Fruit fly (Drosophila melanogaster): Measurements from ENCODE around the gene CG10445.

The CG10445 gene

dm6 chr3R:7884433-7884832, 35.7 kb downstream of the CG10445 start:
- TF ChIP-seq noc (tag; optimal IDR thresholded peaks at IDR 0.05) = no peak
